Fruit fly (Drosophila melanogaster) whole organism, pupa: ENCODE data around the gene CG6961.

Experiments used
- CG12605 ChIP-seq: fragments of 200-800 bp; sonication (Bioruptor generic); IDR thresholded peaks from 2 replicates; pipeline ENCODE4 v1.3.6; 2022; ENCODE audit warnings: missing biosample characterization, missing genetic modification characterization
- CG13204 ChIP-seq: fragments of 200-800 bp; sonication (Bioruptor generic); optimal IDR thresholded peaks from 2 replicates; lab custom pipeline; 2018; ENCODE audit warnings: missing biosample characterization, mild to moderate bottlenecking, missing genetic modification characterization, moderate library complexity
- CG32121 ChIP-seq: fragments of 200-800 bp; sonication (Bioruptor generic); IDR thresholded peaks from 2 replicates; pipeline ENCODE4 v1.3.6; 2022; ENCODE audit warnings: missing biosample characterization, missing genetic modification characterization
- CG34367 ChIP-seq: fragments of 200-800 bp; sonication (Bioruptor generic); optimal IDR thresholded peaks from 2 replicates; lab custom pipeline; 2018; ENCODE audit warnings: missing biosample characterization, mild to moderate bottlenecking, missing genetic modification characterization
- CG4496 ChIP-seq: fragments of 200-800 bp; sonication (Bioruptor generic); IDR thresholded peaks from 3 replicates; pipeline ENCODE4 v1.3.6; 2022; ENCODE audit warnings: missing biosample characterization, missing genetic modification characterization
- gl ChIP-seq: fragments of 200-800 bp; sonication (Bioruptor generic); optimal IDR thresholded peaks from 2 replicates; lab custom pipeline; 2018; ENCODE audit warnings: missing biosample characterization, mild to moderate bottlenecking, missing genetic modification characterization

DNA sequence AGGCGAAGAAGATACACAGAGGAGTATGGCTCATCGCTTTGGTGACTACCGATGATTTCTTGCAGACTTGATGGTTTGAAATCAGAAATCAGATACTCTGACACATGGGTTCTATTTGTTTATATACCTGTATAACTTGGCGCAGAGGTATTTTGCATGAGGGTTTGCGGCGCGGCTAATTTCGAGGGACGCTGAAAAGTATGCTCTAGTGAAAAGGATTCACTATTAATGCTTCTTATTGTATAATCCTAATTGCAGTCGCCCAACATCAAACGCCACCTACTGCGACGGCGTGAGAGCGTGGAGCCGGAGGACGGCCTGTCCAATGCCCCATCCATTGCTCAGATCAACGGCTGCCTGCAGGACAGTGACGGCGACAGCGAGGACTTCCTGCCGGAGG is 17.0 kb upstream of the CG6961 start:
- TF ChIP-seq CG12605 (GFP tag; lab: Robert Waterston, UW) (no peak), CG32121 (GFP tag; lab: Robert Waterston, UW) (no peak), CG13204 (no peak), CG4496 (GFP tag; lab: Robert Waterston, UW) (no peak), CG34367 (tag; lab: Kevin White, UChicago) (no peak), gl (tag; lab: Kevin White, UChicago) (no peak)
